Fruit fly (Drosophila melanogaster) whole organism, embryonic: ENCODE data around the gene Rab9Fb.
A peak's percentile ranks its signal among the peaks of the same experiment; 100 is the strongest.

Experiments used
- Blimp-1 ChIP-seq: fragments of 200-800 bp; sonication (Bioruptor generic); optimal IDR thresholded peaks from 3 replicates; lab custom pipeline; 2018; ENCODE audit warnings: missing biosample characterization, missing genetic modification characterization, mild to moderate bottlenecking, moderate library complexity, missing genetic modification reagents
- CG1024 ChIP-seq: fragments of 200-800 bp; sonication (Bioruptor generic); IDR thresholded peaks from 2 replicates; pipeline ENCODE4 v1.3.6; 2022; ENCODE audit warnings: missing biosample characterization, missing genetic modification characterization
- CG10431 ChIP-seq: fragments of 200-800 bp; sonication (Bioruptor generic); optimal IDR thresholded peaks from 3 replicates; lab custom pipeline; 2018; ENCODE audit warnings: missing biosample characterization, mild to moderate bottlenecking, missing genetic modification characterization
- CG10654 ChIP-seq: fragments of 200-800 bp; sonication (Bioruptor generic); optimal IDR thresholded peaks from 2 replicates; lab custom pipeline; 2016; ENCODE audit warnings: missing biosample characterization, missing genetic modification characterization
- CG12391 ChIP-seq: fragments of 200-800 bp; sonication (Bioruptor generic); optimal IDR thresholded peaks from 3 replicates; lab custom pipeline; 2018; ENCODE audit warnings: missing biosample characterization, mild to moderate bottlenecking, missing genetic modification characterization, moderate library complexity
- CG12942 ChIP-seq: fragments of 200-800 bp; sonication (Bioruptor generic); optimal IDR thresholded peaks from 3 replicates; lab custom pipeline; 2016; ENCODE audit warnings: missing biosample characterization, missing genetic modification characterization
- CG17328 ChIP-seq: fragments of 200-800 bp; sonication (Bioruptor generic); IDR thresholded peaks from 2 replicates; pipeline ENCODE4 v1.3.6; 2022; ENCODE audit warnings: missing biosample characterization, missing genetic modification characterization
- CG17829 ChIP-seq: fragments of 200-800 bp; optimal IDR thresholded peaks from 2 replicates; lab custom pipeline; 2019; ENCODE audit warnings: missing biosample characterization, mild to moderate bottlenecking, missing genetic modification characterization, moderate library complexity
- CG18619 ChIP-seq: fragments of 200-800 bp; sonication (Bioruptor generic); optimal IDR thresholded peaks from 3 replicates; lab custom pipeline; 2017; ENCODE audit warnings: missing biosample characterization, mild to moderate bottlenecking, missing genetic modification characterization
- CG31224 ChIP-seq: fragments of 200-800 bp; sonication (Bioruptor generic); IDR thresholded peaks from 2 replicates; pipeline ENCODE4 v1.3.6; 2022; ENCODE audit warnings: missing biosample characterization, missing genetic modification characterization
- CG31441 ChIP-seq: fragments of 200-800 bp; sonication (Bioruptor generic); IDR thresholded peaks from 2 replicates; pipeline ENCODE4 v1.3.6; 2022; ENCODE audit warnings: missing biosample characterization, missing genetic modification characterization
- CG32772 ChIP-seq: fragments of 200-800 bp; sonication (Bioruptor generic); IDR thresholded peaks from 2 replicates; pipeline ENCODE4 v1.3.6; 2022; ENCODE audit warnings: missing biosample characterization, missing genetic modification characterization
- CG3726 ChIP-seq: fragments of 200-800 bp; sonication (Bioruptor generic); IDR thresholded peaks from 3 replicates; pipeline ENCODE4, ENCODE4 v1.3.6; 2022; ENCODE audit warnings: missing biosample characterization, missing genetic modification characterization
- CG4617 ChIP-seq: fragments of 200-800 bp; sonication (Bioruptor generic); optimal IDR thresholded peaks from 3 replicates; lab custom pipeline; 2016; ENCODE audit warnings: missing biosample characterization, missing genetic modification characterization, borderline replicate concordance
- CG4820 ChIP-seq: fragments of 200-800 bp; sonication (Bioruptor generic); optimal IDR thresholded peaks from 3 replicates; lab custom pipeline; 2016; ENCODE audit warnings: missing biosample characterization, missing genetic modification characterization
- CG4854 ChIP-seq: fragments of 200-800 bp; sonication (Bioruptor generic); optimal IDR thresholded peaks from 2 replicates; lab custom pipeline; 2016; ENCODE audit warnings: missing biosample characterization, missing genetic modification characterization, inconsistent platforms
- CG6254 ChIP-seq: fragments of 200-800 bp; sonication (Bioruptor generic); optimal IDR thresholded peaks from 3 replicates; lab custom pipeline; 2017; ENCODE audit warnings: mild to moderate bottlenecking, missing biosample characterization, missing genetic modification reagents, missing genetic modification characterization
- CG6813 ChIP-seq: fragments of 200-800 bp; sonication (Bioruptor generic); optimal IDR thresholded peaks from 2 replicates; lab custom pipeline; 2017; ENCODE audit warnings: missing biosample characterization, missing genetic modification characterization, mild to moderate bottlenecking, moderate library complexity, missing genetic modification reagents
- CG9437 ChIP-seq: fragments of 200-800 bp; sonication (Bioruptor generic); optimal IDR thresholded peaks from 2 replicates; lab custom pipeline; 2018; ENCODE audit warnings: missing biosample characterization, mild to moderate bottlenecking, missing genetic modification characterization
- CG9817 ChIP-seq: fragments of 200-800 bp; sonication (Bioruptor generic); optimal IDR thresholded peaks from 2 replicates; lab custom pipeline; 2018; ENCODE audit warnings: missing biosample characterization, mild to moderate bottlenecking, missing genetic modification characterization, moderate library complexity
- CoRest ChIP-seq: fragments of 200-800 bp; sonication (Bioruptor generic); optimal IDR thresholded peaks from 3 replicates; lab custom pipeline; 2018; ENCODE audit warnings: missing biosample characterization, mild to moderate bottlenecking, missing genetic modification characterization, moderate library complexity
- Deaf1 ChIP-seq: fragments of 200-800 bp; optimal IDR thresholded peaks from 3 replicates; lab custom pipeline; 2019; ENCODE audit warnings: missing biosample characterization, mild to moderate bottlenecking, missing genetic modification characterization, moderate library complexity
- Dp ChIP-seq: fragments of 200-800 bp; sonication (Bioruptor generic); optimal IDR thresholded peaks from 2 replicates; lab custom pipeline; 2018; ENCODE audit warnings: missing biosample characterization, mild to moderate bottlenecking, missing genetic modification characterization, moderate library complexity
- Fer1 ChIP-seq: fragments of 200-800 bp; sonication (Bioruptor generic); optimal IDR thresholded peaks from 2 replicates; lab custom pipeline; 2017; ENCODE audit warnings: missing biosample characterization, mild to moderate bottlenecking, missing genetic modification characterization
- Fer2 ChIP-seq: fragments of 200-800 bp; sonication (Bioruptor generic); optimal IDR thresholded peaks from 2 replicates; lab custom pipeline; 2018; ENCODE audit warnings: missing biosample characterization, mild to moderate bottlenecking, missing genetic modification characterization, moderate library complexity
- H15 ChIP-seq: fragments of 200-800 bp; sonication (Bioruptor generic); IDR thresholded peaks from 3 replicates; pipeline ENCODE4 v1.3.6; 2022; ENCODE audit warnings: missing biosample characterization, missing genetic modification characterization
- HmgZ ChIP-seq: fragments of 200-800 bp; sonication (Bioruptor generic); optimal IDR thresholded peaks from 2 replicates; lab custom pipeline; 2018; ENCODE audit warnings: missing biosample characterization, mild to moderate bottlenecking, missing genetic modification characterization
- Kr ChIP-seq: fragments of 200-800 bp; sonication (Bioruptor generic); optimal IDR thresholded peaks from 2 replicates; lab custom pipeline; 2017; ENCODE audit warnings: missing biosample characterization, mild to moderate bottlenecking, missing genetic modification characterization
- MBD-R2 ChIP-seq: fragments of 200-800 bp; sonication (Bioruptor generic); IDR thresholded peaks from 2 replicates; pipeline ENCODE4 v1.3.6; 2022; ENCODE audit warnings: missing biosample characterization, missing genetic modification characterization
- Mad ChIP-seq: fragments of 200-800 bp; sonication (Bioruptor generic); optimal IDR thresholded peaks from 2 replicates; lab custom pipeline; 2016; ENCODE audit warnings: missing biosample characterization, missing genetic modification characterization
- NFAT ChIP-seq: fragments of 200-800 bp; sonication (Bioruptor generic); IDR thresholded peaks from 2 replicates; pipeline ENCODE4 v1.3.6; 2022; ENCODE audit warnings: missing biosample characterization, missing genetic modification characterization
- Nf-YB ChIP-seq: fragments of 200-800 bp; sonication (Bioruptor generic); optimal IDR thresholded peaks from 3 replicates; lab custom pipeline; 2019; ENCODE audit warnings: missing biosample characterization, mild to moderate bottlenecking, missing genetic modification characterization, moderate library complexity
- Ravus ChIP-seq: fragments of 200-800 bp; sonication (Bioruptor generic); IDR thresholded peaks from 2 replicates; pipeline ENCODE4 v1.3.6; 2022; ENCODE audit warnings: missing biosample characterization, missing genetic modification characterization
- TFAM ChIP-seq: fragments of 200-800 bp; sonication (Bioruptor generic); optimal IDR thresholded peaks from 2 replicates; lab custom pipeline; 2017; ENCODE audit warnings: missing biosample characterization, missing genetic modification characterization, inconsistent platforms
- Vsx1 ChIP-seq: fragments of 200-800 bp; sonication (Bioruptor generic); optimal IDR thresholded peaks from 2 replicates; lab custom pipeline; 2017; ENCODE audit warnings: missing biosample characterization, mild to moderate bottlenecking, missing genetic modification characterization, missing genetic modification reagents
- Xbp1 ChIP-seq: fragments of 200-800 bp; sonication (Bioruptor generic); optimal IDR thresholded peaks from 3 replicates; lab custom pipeline; 2016; ENCODE audit warnings: missing biosample characterization, mild to moderate bottlenecking, missing genetic modification characterization
- ase ChIP-seq: fragments of 200-800 bp; sonication (Bioruptor generic); IDR thresholded peaks from 3 replicates; pipeline ENCODE4 v1.3.6; 2022; ENCODE audit warnings: missing biosample characterization, missing genetic modification characterization
- ato ChIP-seq: fragments of 200-800 bp; sonication (Bioruptor generic); IDR thresholded peaks from 2 replicates; pipeline ENCODE4 v1.3.6; 2022; ENCODE audit warnings: missing biosample characterization, missing genetic modification characterization; ENCODE audit not compliant: partially characterized antibody
- bigmax ChIP-seq: fragments of 200-800 bp; sonication (Bioruptor generic); optimal IDR thresholded peaks from 2 replicates; lab custom pipeline; 2018; ENCODE audit warnings: missing biosample characterization, mild to moderate bottlenecking, missing genetic modification characterization
- h ChIP-seq: fragments of >200 bp; optimal IDR thresholded peaks from 2 replicates; lab custom pipeline; 2017
- jing ChIP-seq: fragments of 200-800 bp; sonication (Bioruptor generic); optimal IDR thresholded peaks from 2 replicates; lab custom pipeline; 2018; ENCODE audit warnings: missing biosample characterization, mild to moderate bottlenecking, missing genetic modification characterization
- lab ChIP-seq: fragments of 200-800 bp; sonication (Bioruptor generic); optimal IDR thresholded peaks from 3 replicates; lab custom pipeline; 2017; ENCODE audit warnings: missing biosample characterization, missing genetic modification characterization, mild to moderate bottlenecking, moderate library complexity, missing genetic modification reagents
- pros ChIP-seq: fragments of 200-800 bp; sonication (Bioruptor generic); optimal IDR thresholded peaks from 3 replicates; lab custom pipeline; 2019; ENCODE audit warnings: missing biosample characterization, mild to moderate bottlenecking, missing genetic modification characterization, moderate library complexity
- sim ChIP-seq: fragments of 200-800 bp; sonication (Bioruptor generic); IDR thresholded peaks from 2 replicates; pipeline ENCODE4 v1.3.6; 2022; ENCODE audit warnings: missing biosample characterization, missing genetic modification characterization
- sqz ChIP-seq: fragments of 200-800 bp; sonication (Bioruptor generic); optimal IDR thresholded peaks from 3 replicates; lab custom pipeline; 2018; ENCODE audit warnings: missing biosample characterization, mild to moderate bottlenecking, missing genetic modification characterization
- ssp ChIP-seq: fragments of 200-800 bp; sonication (Bioruptor generic); IDR thresholded peaks from 2 replicates; pipeline ENCODE4 v1.3.6; 2022; ENCODE audit warnings: missing biosample characterization, missing genetic modification characterization
- toy ChIP-seq: fragments of 200-800 bp; sonication (Bioruptor generic); IDR thresholded peaks from 2 replicates; pipeline ENCODE4 v1.3.6; 2022; ENCODE audit warnings: missing biosample characterization, missing genetic modification characterization
- trem ChIP-seq: fragments of 200-800 bp; optimal IDR thresholded peaks from 3 replicates; lab custom pipeline; 2019; ENCODE audit warnings: missing biosample characterization, mild to moderate bottlenecking, missing genetic modification characterization, moderate library complexity
- vvl ChIP-seq: fragments of 200-800 bp; sonication (Bioruptor generic); IDR thresholded peaks from 2 replicates; pipeline ENCODE4 v1.3.6; 2022; ENCODE audit warnings: missing biosample characterization, missing genetic modification characterization

Rab9Fb gene

dm6 chrX:10952386-10952785, at the start of gene Rab9Fb:
Rab9Fb (minus strand) TSS chrX:10952486.
- TF ChIP-seq NFAT (no peak), jing (GFP tag; lab: Kevin White, UChicago) (no peak), CG4854 (GFP tag; lab: Kevin White, UChicago) (no peak), CG17328 (GFP tag; lab: Robert Waterston, UW) (no peak), lab (GFP tag; lab: Kevin White, UChicago) (no peak), h (lab: Kevin White, UChicago) (no peak), Fer1 (GFP tag; lab: Kevin White, UChicago) (no peak), CG1024 (GFP tag; lab: Robert Waterston, UW) (no peak), Vsx1 (no peak), MBD-R2 (GFP tag; lab: Robert Waterston, UW) (no peak), CG31224 (GFP tag; lab: Robert Waterston, UW) (no peak), Xbp1 (GFP tag; lab: Kevin White, UChicago) (no peak), sim (GFP tag; lab: Robert Waterston, UW) (no peak), Ravus (GFP tag; lab: Robert Waterston, UW) (no peak), toy (GFP tag; lab: Robert Waterston, UW) (no peak), ato (GFP tag; lab: Robert Waterston, UW) (no peak), CG4617 (GFP tag; lab: Kevin White, UChicago) (no peak), Fer2 (no peak), TFAM (GFP tag; lab: Kevin White, UChicago) (no peak)

dm6 chrX:10966978-10967731, 14.9 kb upstream of the Rab9Fb start, which contains the start of gene C901:
C901 (minus strand) TSS chrX:10967134.
- TF ChIP-seq CG17829 (tag; lab: Kevin White, UChicago) (peak; percentile 68), Blimp-1 (GFP tag; lab: Kevin White, UChicago) (peak; percentile 83), CG6813 (GFP tag; lab: Kevin White, UChicago) (peak; percentile 38), CG9817 (peak; percentile 47), CG12942 (GFP tag; lab: Kevin White, UChicago) (peak; percentile 13), HmgZ (tag; lab: Kevin White, UChicago) (peak; percentile 28), trem (peak; percentile 76), Deaf1 (tag; lab: Kevin White, UChicago) (peak; percentile 37), CG9437 (peak; percentile 69), Dp (GFP tag; lab: Kevin White, UChicago) (no peak), pros (GFP tag; lab: Kevin White, UChicago) (peak; percentile 92), CoRest (tag; lab: Kevin White, UChicago) (peak; percentile 85), Kr (GFP tag; lab: Kevin White, UChicago) (no peak), H15 (GFP tag; lab: Robert Waterston, UW) (0 out of 3 replicates have a peak, but pooled peaks have one; percentile 15), CG12391 (tag; lab: Kevin White, UChicago) (peak; percentile 75), CG10654 (peak; percentile 23), vvl (peak; percentile 78), CG3726 (GFP tag; lab: Robert Waterston, UW) (0 out of 3 replicates have a peak, but pooled peaks have one; percentile 56), bigmax (GFP tag; lab: Kevin White, UChicago) (no peak), CG18619 (peak; percentile 47), CG4820 (peak; percentile 38), CG10431 (GFP tag; lab: Kevin White, UChicago) (peak; percentile 64), sqz (GFP tag; lab: Kevin White, UChicago) (peak; percentile 54), ssp (GFP tag; lab: Robert Waterston, UW) (peak; percentile 32; the same call in 1 of the 2 replicates), Mad (GFP tag; lab: Kevin White, UChicago) (no peak), CG31441 (GFP tag; lab: Robert Waterston, UW) (peak; percentile 89), Nf-YB (peak; percentile 52), ase (GFP tag; lab: Robert Waterston, UW) (peak; percentile 58; the same call in 2 of the 3 replicates), CG6254 (peak; percentile 49), CG32772 (GFP tag; lab: Robert Waterston, UW) (no peak)
